Worm (Caenorhabditis elegans) whole organism, L1 larva: ENCODE measurements around the gene dex-1.

Experiments used
- C34B4.2 ChIP-seq: sonication (generic microtip); optimal IDR thresholded peaks from 2 replicates; lab custom pipeline; 2017; ENCODE audit warnings: mild to moderate bottlenecking, missing genetic modification characterization, missing compliant biosample characterization
- F16B12.6 ChIP-seq: fragments of 150-350 bp; optimal IDR thresholded peaks from 2 replicates; lab custom pipeline; 2014; ENCODE audit warnings: missing biosample characterization, missing genetic modification characterization
- Y116A8C.19 ChIP-seq: sonication (generic microtip); optimal IDR thresholded peaks from 2 replicates; lab custom pipeline; 2016; ENCODE audit warnings: missing compliant biosample characterization, missing genetic modification characterization, borderline replicate concordance
- aly-2 ChIP-seq: fragments of 150-350 bp; optimal IDR thresholded peaks from 2 replicates; lab custom pipeline; 2014; ENCODE audit warnings: missing biosample characterization, missing genetic modification characterization
- ama-1 ChIP-seq: fragments of 150-350 bp; optimal IDR thresholded peaks from 2 replicates; lab custom pipeline; 2014
- blmp-1 ChIP-seq: fragments of 150-350 bp; optimal IDR thresholded peaks from 2 replicates; lab custom pipeline; 2014; ENCODE audit warnings: missing biosample characterization, missing genetic modification characterization
- ceh-8 ChIP-seq: fragments of 200-800 bp; sonication (Bioruptor generic); optimal IDR thresholded peaks from 2 replicates; lab custom pipeline; 2018; ENCODE audit warnings: mild to moderate bottlenecking, missing genetic modification characterization, moderate library complexity, missing compliant biosample characterization
- ceh-90 ChIP-seq: sonication (generic microtip); optimal IDR thresholded peaks from 2 replicates; lab custom pipeline; 2016; ENCODE audit warnings: missing genetic modification characterization, missing compliant biosample characterization
- dpl-1 ChIP-seq, 3 experiments: fragments of 150-350 bp in 2 of 3; sonication (generic microtip) in 1 of 3; optimal IDR thresholded peaks; 2 replicates each; lab custom pipeline; 2014 to 2017; ENCODE audit warnings: missing biosample characterization in 3 of 3, missing genetic modification characterization in 3 of 3, missing genetic modification reagents in 3 of 3
- dsc-1 ChIP-seq: sonication (generic microtip); optimal IDR thresholded peaks from 2 replicates; lab custom pipeline; 2016; ENCODE audit warnings: mild to moderate bottlenecking, missing genetic modification characterization, missing compliant biosample characterization
- efl-1 ChIP-seq, 4 experiments: fragments of 150-350 bp; optimal IDR thresholded peaks in 3 of 4; peaks in 1 of 4; 1 replicate in 1 of 4; 2 replicates in 3 of 4; lab custom pipeline; 2014; ENCODE audit warnings: missing biosample characterization in 2 of 4, missing genetic modification characterization in 2 of 4, missing genetic modification reagents in 2 of 4
- egl-27 ChIP-seq, 2 experiments: fragments of 150-350 bp in 1 of 2; sonication (generic microtip); optimal IDR thresholded peaks; 3 replicates each; lab custom pipeline; 2017 to 2018; ENCODE audit warnings: missing biosample characterization in 2 of 2, missing genetic modification characterization in 2 of 2, missing genetic modification reagents in 2 of 2
- elt-2 ChIP-seq: sonication (generic microtip); optimal IDR thresholded peaks from 2 replicates; lab custom pipeline; 2016; ENCODE audit warnings: missing genetic modification characterization, mild to moderate bottlenecking, inconsistent platforms, missing compliant biosample characterization, missing genetic modification reagents
- elt-3 ChIP-seq, 6 experiments: fragments of 150-350 bp in 1 of 6; sonication (generic microtip); optimal IDR thresholded peaks; 2 replicates each; lab custom pipeline; 2017 to 2018; ENCODE audit warnings: missing biosample characterization in 6 of 6, missing genetic modification characterization in 6 of 6, inconsistent platforms in 1 of 6
- fkh-8 ChIP-seq: sonication (generic microtip); optimal IDR thresholded peaks from 2 replicates; lab custom pipeline; 2016; ENCODE audit warnings: mild to moderate bottlenecking, missing genetic modification characterization, missing compliant biosample characterization
- hlh-17 ChIP-seq: fragments of 200-800 bp; sonication (Bioruptor generic); optimal IDR thresholded peaks from 2 replicates; lab custom pipeline; 2018; ENCODE audit warnings: missing genetic modification characterization, mild to moderate bottlenecking, missing compliant biosample characterization, moderate library complexity, borderline replicate concordance
- jun-1 ChIP-seq: fragments of 150-350 bp; optimal IDR thresholded peaks from 2 replicates; lab custom pipeline; 2014; ENCODE audit warnings: missing biosample characterization, missing genetic modification reagents, missing genetic modification characterization
- lin-13 ChIP-seq: fragments of 150-350 bp; optimal IDR thresholded peaks from 2 replicates; lab custom pipeline; 2014; ENCODE audit warnings: missing biosample characterization, missing genetic modification reagents, missing genetic modification characterization
- lin-14 ChIP-seq: fragments of 200-800 bp; sonication (Bioruptor generic); optimal IDR thresholded peaks from 2 replicates; lab custom pipeline; 2018; ENCODE audit warnings: mild to moderate bottlenecking, missing genetic modification characterization, moderate library complexity, missing compliant biosample characterization
- lin-15B ChIP-seq: fragments of 150-350 bp; sonication (generic microtip); optimal IDR thresholded peaks from 3 replicates; lab custom pipeline; 2014; ENCODE audit warnings: missing biosample characterization, missing genetic modification characterization
- lin-35 ChIP-seq, 2 experiments: fragments of 150-350 bp; optimal IDR thresholded peaks; 2 replicates each; lab custom pipeline; 2014; ENCODE audit warnings: missing biosample characterization in 2 of 2, missing genetic modification characterization in 2 of 2, missing genetic modification reagents in 2 of 2
- lir-3 ChIP-seq: sonication (generic microtip); optimal IDR thresholded peaks from 2 replicates; lab custom pipeline; 2016; ENCODE audit warnings: mild to moderate bottlenecking, missing genetic modification characterization, moderate library complexity, missing compliant biosample characterization; ENCODE audit not compliant: poor library complexity
- mab-9 ChIP-seq: fragments of 200-800 bp; sonication (Bioruptor generic); IDR thresholded peaks from 2 replicates; pipeline ENCODE4 v1.3.6; 2022; ENCODE audit warnings: missing genetic modification reagents, missing genetic modification characterization, missing compliant biosample characterization
- mdl-1 ChIP-seq, 2 experiments: fragments of 150-350 bp; optimal IDR thresholded peaks; 2 replicates each; lab custom pipeline; 2014 to 2017; ENCODE audit warnings: missing biosample characterization in 2 of 2, missing genetic modification characterization in 2 of 2, inconsistent platforms in 1 of 2
- nhr-11 ChIP-seq: fragments of 150-350 bp; optimal IDR thresholded peaks from 2 replicates; lab custom pipeline; 2014; ENCODE audit warnings: missing biosample characterization, missing genetic modification characterization
- nhr-20 ChIP-seq: sonication (generic microtip); optimal IDR thresholded peaks from 2 replicates; lab custom pipeline; 2016; ENCODE audit warnings: mild to moderate bottlenecking, missing genetic modification characterization, missing compliant biosample characterization
- nhr-237 ChIP-seq: fragments of 150-350 bp; optimal IDR thresholded peaks from 2 replicates; lab custom pipeline; 2014; ENCODE audit warnings: missing biosample characterization, missing genetic modification characterization
- nhr-71 ChIP-seq: sonication (generic microtip); optimal IDR thresholded peaks from 2 replicates; lab custom pipeline; 2016; ENCODE audit warnings: mild to moderate bottlenecking, missing genetic modification characterization, moderate library complexity, missing compliant biosample characterization
- nhr-76 ChIP-seq: sonication (generic microtip); optimal IDR thresholded peaks from 2 replicates; lab custom pipeline; 2017; ENCODE audit warnings: missing biosample characterization, missing genetic modification characterization
- nhr-85 ChIP-seq: sonication (generic microtip); peaks from one replicate; lab custom pipeline; 2016; ENCODE audit warnings: missing genetic modification characterization, inconsistent platforms, missing compliant biosample characterization
- nhr-90 ChIP-seq: sonication (generic microtip); optimal IDR thresholded peaks from 2 replicates; lab custom pipeline; 2016; ENCODE audit warnings: mild to moderate bottlenecking, missing genetic modification characterization, missing compliant biosample characterization; ENCODE audit not compliant: poor library complexity
- pag-3 ChIP-seq: sonication (generic microtip); optimal IDR thresholded peaks from 2 replicates; lab custom pipeline; 2017; ENCODE audit warnings: missing genetic modification characterization, mild to moderate bottlenecking, missing compliant biosample characterization, antibody characterized with exemption, borderline replicate concordance; ENCODE audit not compliant: insufficient read depth
- pqm-1 ChIP-seq: sonication (generic microtip); optimal IDR thresholded peaks from 3 replicates; lab custom pipeline; 2017; ENCODE audit warnings: missing biosample characterization, missing genetic modification characterization
- rnt-1 ChIP-seq: sonication (generic microtip); optimal IDR thresholded peaks from 2 replicates; lab custom pipeline; 2016; ENCODE audit warnings: mild to moderate bottlenecking, missing genetic modification characterization, moderate library complexity, missing compliant biosample characterization
- snpc-4 ChIP-seq: fragments of 150-350 bp; optimal IDR thresholded peaks from 2 replicates; lab custom pipeline; 2014; ENCODE audit warnings: missing biosample characterization, missing genetic modification characterization
- snu-23 ChIP-seq: sonication (generic microtip); optimal IDR thresholded peaks from 2 replicates; lab custom pipeline; 2016; ENCODE audit warnings: missing genetic modification characterization, missing compliant biosample characterization
- sox-4 ChIP-seq: sonication (generic microtip); optimal IDR thresholded peaks from 2 replicates; lab custom pipeline; 2016; ENCODE audit warnings: missing genetic modification characterization, missing compliant biosample characterization
- sptf-1 ChIP-seq: fragments of 150-350 bp; optimal IDR thresholded peaks from 2 replicates; lab custom pipeline; 2014; ENCODE audit warnings: missing biosample characterization, missing genetic modification characterization
- sup-37 ChIP-seq: fragments of 200-800 bp; sonication (Bioruptor generic); optimal IDR thresholded peaks from 2 replicates; lab custom pipeline; 2018; ENCODE audit warnings: mild to moderate bottlenecking, missing genetic modification characterization, missing compliant biosample characterization
- tbx-2 ChIP-seq: sonication (generic microtip); optimal IDR thresholded peaks from 2 replicates; lab custom pipeline; 2016; ENCODE audit warnings: missing genetic modification characterization, missing compliant biosample characterization
- tlp-1 ChIP-seq: fragments of 150-350 bp; optimal IDR thresholded peaks from 2 replicates; lab custom pipeline; 2014; ENCODE audit warnings: missing biosample characterization, missing genetic modification characterization
- unc-130 ChIP-seq: fragments of 150-350 bp; optimal IDR thresholded peaks from 2 replicates; lab custom pipeline; 2017; ENCODE audit warnings: missing biosample characterization, missing genetic modification characterization, inconsistent platforms
- unc-30 ChIP-seq: sonication (generic microtip); optimal IDR thresholded peaks from 2 replicates; lab custom pipeline; 2017; ENCODE audit warnings: missing biosample characterization, missing genetic modification characterization
- unc-62 ChIP-seq: fragments of 150-350 bp; optimal IDR thresholded peaks from 2 replicates; lab custom pipeline; 2014; ENCODE audit warnings: missing biosample characterization, missing genetic modification reagents, missing genetic modification characterization
- unc-86 ChIP-seq: sonication (generic microtip); optimal IDR thresholded peaks from 2 replicates; lab custom pipeline; 2016; ENCODE audit warnings: missing genetic modification characterization, missing compliant biosample characterization
- zip-4 ChIP-seq: fragments of 200-800 bp; sonication (Bioruptor generic); optimal IDR thresholded peaks from 2 replicates; lab custom pipeline; 2018; ENCODE audit warnings: mild to moderate bottlenecking, missing genetic modification characterization, moderate library complexity, missing compliant biosample characterization

Gene dex-1

ce11 chrIII:5546309-5546708, 20.4 kb downstream of the dex-1 start (continued):
- no peak for TF ChIP-seq snpc-4
- TF ChIP-seq unc-62 (GFP tag; lab: Kevin White, UChicago): no peak
- no peak for TF ChIP-seq hlh-17 (GFP tag; lab: Kevin White, UChicago)
- TF ChIP-seq elt-3 (tag; optimal IDR thresholded peaks at IDR 0.05; lab: Kevin White, UChicago): peak in 1 of 6 experiments; percentile 55
- no peak for TF ChIP-seq C34B4.2 (tag; lab: Kevin White, UChicago)
- TF ChIP-seq sptf-1 (tag; lab: Kevin White, UChicago): no peak
- no peak for TF ChIP-seq nhr-76 (tag; lab: Kevin White, UChicago)
- TF ChIP-seq unc-30: no peak
- no peak for TF ChIP-seq lin-13
- TF ChIP-seq nhr-71 (tag; lab: Kevin White, UChicago): no peak
- TF ChIP-seq lir-3 (tag; lab: Kevin White, UChicago): no peak
- peak in 1 of 3 experiments; percentile 9 for TF ChIP-seq dpl-1 (GFP tag; optimal IDR thresholded peaks at IDR 0.05; lab: Kevin White, UChicago)
- TF ChIP-seq sox-4 (tag; lab: Kevin White, UChicago): no peak
- TF ChIP-seq egl-27 (tag; optimal IDR thresholded peaks at IDR 0.05; lab: Kevin White, UChicago): no peak
- no peak for TF ChIP-seq pqm-1 (tag; lab: Kevin White, UChicago)
- no peak for TF ChIP-seq ceh-8 (GFP tag; lab: Kevin White, UChicago)
- TF ChIP-seq, all 84 proteins: peak for 10

DNA sequence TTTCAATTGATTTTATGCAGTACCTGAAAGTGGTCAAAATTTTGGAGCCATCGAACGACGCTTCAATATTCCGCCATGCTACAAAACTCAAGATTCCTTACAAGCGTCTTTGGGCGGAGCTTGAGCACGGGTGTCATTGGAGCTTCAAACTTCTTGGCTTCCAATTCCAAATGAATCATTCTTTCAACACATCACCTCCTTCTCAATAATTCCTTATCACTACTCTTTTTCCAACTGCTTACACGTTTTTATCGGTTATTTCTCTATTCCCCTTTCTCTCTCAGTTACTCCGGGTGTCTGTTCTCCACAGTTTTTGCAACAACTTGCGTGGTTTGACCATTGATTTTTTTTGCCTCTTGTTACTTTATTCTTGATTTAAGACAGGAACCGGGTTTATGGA, 20.8 kb downstream of the dex-1 start, which contains the start of gene F09F7.5:
F09F7.5 (plus strand) TSS at position 258 of the 400 bp plus-strand sequence.
- no peak for TF ChIP-seq efl-1 (optimal IDR thresholded peaks at IDR 0.05; lab: Kevin White, UChicago)
- peak in 1 of 2 experiments; percentile 56 for TF ChIP-seq efl-1 (GFP tag; optimal IDR thresholded peaks at IDR 0.05 in 1 of 2; lab: Kevin White, UChicago)
- TF ChIP-seq nhr-85 (tag; lab: Kevin White, UChicago): peak; percentile 45
- TF ChIP-seq rnt-1 (tag; lab: Kevin White, UChicago): no peak

- TF ChIP-seq ceh-90 (tag; lab: Kevin White, UChicago): no peak
- peak in 4 of 6 experiments; percentile 31 to 70 (median 48) for TF ChIP-seq elt-3 (tag; optimal IDR thresholded peaks at IDR 0.05; lab: Kevin White, UChicago)
- TF ChIP-seq aly-2 (tag; lab: Kevin White, UChicago): no peak
- TF ChIP-seq nhr-71 (tag; lab: Kevin White, UChicago): peak; percentile 25
- TF ChIP-seq nhr-85 (tag; lab: Kevin White, UChicago): peak; percentile 84
- TF ChIP-seq tbx-2 (tag; lab: Kevin White, UChicago): peak; percentile 18
- TF ChIP-seq lin-35 (GFP tag; optimal IDR thresholded peaks at IDR 0.05; lab: Kevin White, UChicago): peak in 1 of 2 experiments; percentile 42
- no peak for TF ChIP-seq jun-1 (tag; lab: Kevin White, UChicago)
- peak in 1 of 2 experiments; percentile 32 for TF ChIP-seq mdl-1 (tag; optimal IDR thresholded peaks at IDR 0.05; lab: Kevin White, UChicago)
- TF ChIP-seq snu-23 (GFP tag; lab: Kevin White, UChicago): peak; percentile 58
- TF ChIP-seq lin-14 (GFP tag; lab: Kevin White, UChicago): peak; percentile 54
- TF ChIP-seq pag-3 (tag; lab: Kevin White, UChicago): peak; percentile 2
- TF ChIP-seq nhr-20 (tag; lab: Kevin White, UChicago): peak; percentile 53
- peak; percentile 65 for TF ChIP-seq blmp-1 (tag; lab: Kevin White, UChicago)
- TF ChIP-seq elt-2 (tag; lab: Kevin White, UChicago): no peak
Observed at ce11 chrIII:5550193-5550592, 24.3 kb downstream of the dex-1 start.

DNA sequence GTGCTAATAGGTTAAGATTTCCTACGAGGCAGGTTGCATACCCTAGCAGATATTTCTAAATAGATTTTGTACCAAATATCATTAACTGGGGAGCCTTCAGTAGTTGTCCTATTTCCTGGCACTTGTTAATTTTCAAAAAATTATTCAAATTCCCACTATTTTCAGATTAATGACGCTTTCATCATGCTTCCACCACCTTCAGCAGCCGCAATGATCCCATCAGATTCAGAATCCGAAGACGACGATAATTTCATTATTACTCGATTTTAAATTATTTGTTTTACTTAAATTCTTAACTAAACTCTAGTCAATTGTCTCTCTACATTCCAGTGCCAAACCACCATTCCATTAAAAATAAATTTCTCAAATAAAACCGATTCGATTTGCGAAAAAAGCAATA, 24.9 kb downstream of the dex-1 start:
- TF ChIP-seq nhr-237 (no peak), zip-4 (GFP tag; lab: Kevin White, UChicago) (no peak), nhr-90 (tag; lab: Kevin White, UChicago) (peak; percentile 71), jun-1 (tag; lab: Kevin White, UChicago) (no peak), dsc-1 (tag; lab: Kevin White, UChicago) (no peak), Y116A8C.19 (no peak), nhr-20 (tag; lab: Kevin White, UChicago) (peak; percentile 89), egl-27 (tag; optimal IDR thresholded peaks at IDR 0.05; lab: Kevin White, UChicago) (no peak), sup-37 (GFP tag; lab: Kevin White, UChicago) (no peak), F16B12.6 (tag; lab: Kevin White, UChicago) (no peak), ama-1 (lab: Kevin White, UChicago) (peak; percentile 92), nhr-11 (tag; lab: Kevin White, UChicago) (no peak), lin-15B (tag; lab: Kevin White, UChicago) (no peak), unc-130 (no peak), tlp-1 (tag; lab: Kevin White, UChicago) (no peak), mab-9 (no peak), lin-35 (GFP tag; optimal IDR thresholded peaks at IDR 0.05; lab: Kevin White, UChicago) (peak in 1 of 2 experiments; percentile 22), fkh-8 (tag; lab: Kevin White, UChicago) (no peak), unc-86 (tag; lab: Kevin White, UChicago) (no peak), dpl-1 (GFP tag; optimal IDR thresholded peaks at IDR 0.05; lab: Kevin White, UChicago) (no peak)
